Fruit fly (Drosophila melanogaster) whole organism, embryonic: Measurements from ENCODE around the gene Rassf.

Source experiments
- CG10209 ChIP-seq: fragments of 200-800 bp; sonication (Bioruptor generic); optimal IDR thresholded peaks from 3 replicates; lab custom pipeline; 2017; ENCODE audit warnings: missing biosample characterization, mild to moderate bottlenecking, missing genetic modification characterization, missing genetic modification reagents
- CG13894 ChIP-seq: fragments of 200-800 bp; sonication (Bioruptor generic); optimal IDR thresholded peaks from 3 replicates; lab custom pipeline; 2018; ENCODE audit warnings: missing biosample characterization, mild to moderate bottlenecking, missing genetic modification characterization, moderate library complexity
- CG14014 ChIP-seq: fragments of 200-800 bp; sonication (Bioruptor generic); IDR thresholded peaks from 2 replicates; pipeline ENCODE4 v1.3.6; 2022; ENCODE audit warnings: missing biosample characterization, missing genetic modification characterization
- CG18262 ChIP-seq: fragments of 200-800 bp; optimal IDR thresholded peaks from 3 replicates; lab custom pipeline; 2019; ENCODE audit warnings: missing biosample characterization, mild to moderate bottlenecking, missing genetic modification characterization, moderate library complexity
- CG3995 ChIP-seq: fragments of 200-800 bp; sonication (Bioruptor generic); optimal IDR thresholded peaks from 3 replicates; lab custom pipeline; 2016; ENCODE audit warnings: missing biosample characterization, missing genetic modification characterization
- Lhr ChIP-seq: fragments of 200-800 bp; sonication (Bioruptor generic); optimal IDR thresholded peaks from 3 replicates; lab custom pipeline; 2017; ENCODE audit warnings: mild to moderate bottlenecking, missing biosample characterization, missing genetic modification reagents, missing genetic modification characterization
- btn ChIP-seq: fragments of 200-800 bp; sonication (Bioruptor generic); optimal IDR thresholded peaks from 2 replicates; lab custom pipeline; 2016; ENCODE audit warnings: missing biosample characterization, missing genetic modification characterization
- cato ChIP-seq: fragments of 200-800 bp; sonication (Bioruptor generic); optimal IDR thresholded peaks from 2 replicates; lab custom pipeline; 2016; ENCODE audit warnings: missing biosample characterization, missing genetic modification characterization, borderline replicate concordance
- crol ChIP-seq: fragments of 200-800 bp; sonication (Bioruptor generic); IDR thresholded peaks from 2 replicates; pipeline ENCODE4 v1.3.6; 2022; ENCODE audit warnings: missing biosample characterization, missing genetic modification characterization
- grau ChIP-seq: fragments of 200-800 bp; optimal IDR thresholded peaks from 3 replicates; lab custom pipeline; 2019; ENCODE audit warnings: missing biosample characterization, mild to moderate bottlenecking, missing genetic modification characterization, moderate library complexity
- lola ChIP-seq, 3 experiments: fragments of >200 bp in 2 of 3; fragments of 200-800 bp in 1 of 3; sonication (Bioruptor generic) in 1 of 3; optimal IDR thresholded peaks; 2 replicates each; lab custom pipeline; 2017 to 2019; ENCODE audit warnings: missing biosample characterization in 3 of 3, missing genetic modification characterization in 3 of 3, mild to moderate bottlenecking in 1 of 3, moderate library complexity in 1 of 3
- pan ChIP-seq, 4 experiments: fragments of >200 bp in 3 of 4; fragments of 200-800 bp in 1 of 4; sonication (Bioruptor generic) in 1 of 4; optimal IDR thresholded peaks in 3 of 4; IDR thresholded peaks in 1 of 4; 2 replicates each; pipeline versions ENCODE4 v1.3.6 to Lab custom; 2017 to 2022; ENCODE audit warnings: missing biosample characterization in 2 of 4, missing genetic modification characterization in 2 of 4, mixed read lengths in 1 of 4
- wor ChIP-seq: fragments of 200-800 bp; sonication (Bioruptor generic); IDR thresholded peaks from 2 replicates; pipeline ENCODE4 v1.3.6; 2022; ENCODE audit warnings: missing biosample characterization, missing genetic modification characterization

DNA sequence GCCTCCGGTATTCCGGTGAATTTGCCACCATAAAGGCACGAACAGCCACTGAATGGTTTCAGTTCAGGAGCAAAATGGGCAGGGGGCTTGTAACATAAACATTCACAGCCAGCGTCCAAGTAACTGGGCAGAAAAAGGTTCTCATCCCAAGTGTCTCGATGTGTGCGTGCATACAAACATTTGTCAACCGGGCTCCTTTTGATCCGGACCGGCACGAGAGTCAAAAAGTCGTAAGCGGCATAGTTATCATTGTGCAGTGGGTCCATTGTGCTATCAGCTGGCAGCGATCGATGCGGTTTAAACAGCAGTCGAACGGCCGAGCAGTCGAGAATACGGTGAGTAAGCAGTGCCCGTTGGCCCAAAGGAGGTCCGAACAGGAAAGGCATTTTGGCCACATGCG is 27.9 kb upstream of the Rassf start:
- no peak for TF ChIP-seq Lhr (GFP tag; lab: Kevin White, UChicago)
- TF ChIP-seq cato (GFP tag; lab: Kevin White, UChicago): no peak
- no peak for TF ChIP-seq lola (GFP tag; optimal IDR thresholded peaks at IDR 0.05; lab: Kevin White, UChicago)
- TF ChIP-seq wor (GFP tag; lab: Robert Waterston, UW): no peak
- no peak for TF ChIP-seq btn (GFP tag; lab: Kevin White, UChicago)
- TF ChIP-seq crol (GFP tag; lab: Robert Waterston, UW): no peak
- TF ChIP-seq CG3995: no peak
- TF ChIP-seq CG18262 (tag; lab: Kevin White, UChicago): no peak
- TF ChIP-seq CG10209 (GFP tag; lab: Kevin White, UChicago): no peak
- no peak for TF ChIP-seq CG14014 (GFP tag; lab: Robert Waterston, UW)
- no peak for TF ChIP-seq pan (optimal IDR thresholded peaks at IDR 0.05; lab: Kevin White, UChicago)
- no peak for TF ChIP-seq pan (GFP tag; optimal IDR thresholded peaks at IDR 0.05 in 1 of 2, IDR thresholded peaks at IDR 0.05 in 1 of 2)
- TF ChIP-seq CG13894 (tag; lab: Kevin White, UChicago): no peak
- TF ChIP-seq grau (tag; lab: Kevin White, UChicago): no peak
